Worm (Caenorhabditis elegans) whole organism, L4 larva: Measurements from ENCODE around the gene C16C8.10.

Experiments used
- D1046.2 ChIP-seq: fragments of 200-800 bp; sonication (Bioruptor generic); IDR thresholded peaks from 2 replicates; pipeline ENCODE4 v1.3.6; 2022; ENCODE audit warnings: missing genetic modification characterization, missing compliant biosample characterization
- F26F4.8 ChIP-seq: fragments of 200-800 bp; sonication (Bioruptor generic); conservative IDR thresholded peaks from 2 replicates; pipeline ENCODE4 v1.3.6; 2022; ENCODE audit warnings: missing genetic modification characterization, missing compliant biosample characterization
- F44E2.7 ChIP-seq: fragments of 200-800 bp; sonication (Bioruptor generic); IDR thresholded peaks from 2 replicates; pipeline ENCODE4 v2.1.2; 2022; ENCODE audit warnings: missing genetic modification characterization, missing compliant biosample characterization
- F49E8.2 ChIP-seq: sonication (generic microtip); optimal IDR thresholded peaks from 2 replicates; lab custom pipeline; 2016; ENCODE audit warnings: missing compliant biosample characterization, mild to moderate bottlenecking, missing genetic modification characterization, borderline replicate concordance
- T20F7.1 ChIP-seq: fragments of 200-800 bp; sonication (Bioruptor generic); optimal IDR thresholded peaks from 2 replicates; lab custom pipeline; 2018; ENCODE audit warnings: mild to moderate bottlenecking, missing genetic modification characterization, missing compliant biosample characterization
- T26A8.4 ChIP-seq: fragments of 200-800 bp; sonication (Bioruptor generic); IDR thresholded peaks from 2 replicates; pipeline ENCODE4 v1.3.6; 2022; ENCODE audit warnings: missing genetic modification characterization, missing compliant biosample characterization
- aly-2 ChIP-seq: sonication (generic microtip); optimal IDR thresholded peaks from 2 replicates; lab custom pipeline; 2018; ENCODE audit warnings: missing biosample characterization, missing genetic modification characterization
- ama-1 ChIP-seq: fragments of 150-350 bp; optimal IDR thresholded peaks from 2 replicates; lab custom pipeline; 2014; ENCODE audit warnings: inconsistent platforms, mixed read lengths
- arid-1 ChIP-seq: fragments of 200-800 bp; sonication (Bioruptor generic); conservative IDR thresholded peaks from 2 replicates; pipeline ENCODE4 v1.3.6; 2022; ENCODE audit warnings: missing genetic modification reagents, missing genetic modification characterization, missing compliant biosample characterization
- attf-4 ChIP-seq: sonication (generic microtip); optimal IDR thresholded peaks from 3 replicates; lab custom pipeline; 2017; ENCODE audit warnings: missing biosample characterization, missing genetic modification characterization
- ceh-32 ChIP-seq: sonication (generic microtip); optimal IDR thresholded peaks from 2 replicates; lab custom pipeline; 2016; ENCODE audit warnings: mild to moderate bottlenecking, missing genetic modification characterization, missing compliant biosample characterization; ENCODE audit not compliant: poor library complexity
- ceh-44 ChIP-seq: fragments of 200-800 bp; sonication (Bioruptor generic); IDR thresholded peaks from 2 replicates; pipeline ENCODE4 v1.3.6; 2022; ENCODE audit warnings: missing genetic modification reagents, missing genetic modification characterization, missing compliant biosample characterization
- cey-2 ChIP-seq: sonication (generic microtip); optimal IDR thresholded peaks from 3 replicates; lab custom pipeline; 2017; ENCODE audit warnings: missing genetic modification characterization, mild to moderate bottlenecking, missing compliant biosample characterization, antibody characterized with exemption, borderline replicate concordance; ENCODE audit not compliant: insufficient read depth
- daf-12 ChIP-seq: fragments of 150-350 bp; optimal IDR thresholded peaks from 2 replicates; lab custom pipeline; 2014; ENCODE audit warnings: missing biosample characterization, missing genetic modification reagents, missing genetic modification characterization
- daf-8 ChIP-seq: fragments of 200-800 bp; sonication (Bioruptor generic); IDR thresholded peaks from 2 replicates; pipeline ENCODE4 v1.3.6; 2022; ENCODE audit warnings: missing genetic modification characterization, missing compliant biosample characterization
- dmd-6 ChIP-seq: fragments of 200-800 bp; sonication (Bioruptor generic); IDR thresholded peaks from 2 replicates; pipeline ENCODE4 v1.3.6; 2022; ENCODE audit warnings: missing genetic modification reagents, missing genetic modification characterization, missing compliant biosample characterization
- fos-1 ChIP-seq: fragments of 150-350 bp; optimal IDR thresholded peaks from 2 replicates; lab custom pipeline; 2014; ENCODE audit warnings: missing biosample characterization, missing genetic modification characterization
- gei-8 ChIP-seq: fragments of 200-800 bp; sonication (Bioruptor generic); optimal IDR thresholded peaks from 2 replicates; lab custom pipeline; 2018; ENCODE audit warnings: mild to moderate bottlenecking, missing genetic modification characterization, missing compliant biosample characterization
- hif-1 ChIP-seq, 2 experiments: sonication (generic microtip); optimal IDR thresholded peaks; 2 replicates each; lab custom pipeline; 2016 to 2017; ENCODE audit warnings: missing compliant biosample characterization in 2 of 2, missing genetic modification characterization in 2 of 2, missing genetic modification reagents in 2 of 2, missing genotype in 2 of 2, mild to moderate bottlenecking in 1 of 2
- hlh-11 ChIP-seq: fragments of 200-800 bp; sonication (Bioruptor generic); optimal IDR thresholded peaks from 2 replicates; lab custom pipeline; 2018; ENCODE audit warnings: mild to moderate bottlenecking, missing genetic modification characterization, missing compliant biosample characterization
- hlh-30 ChIP-seq: sonication (generic microtip); optimal IDR thresholded peaks from 2 replicates; lab custom pipeline; 2017; ENCODE audit warnings: antibody characterized with exemption, mild to moderate bottlenecking, missing genetic modification characterization, missing compliant biosample characterization; ENCODE audit not compliant: insufficient read depth
- lim-7 ChIP-seq: fragments of 200-800 bp; sonication (Bioruptor generic); IDR thresholded peaks from 2 replicates; pipeline ENCODE4 v1.3.6; 2022; ENCODE audit warnings: missing genetic modification characterization, missing compliant biosample characterization
- lin-13 ChIP-seq: fragments of 150-350 bp; optimal IDR thresholded peaks from 2 replicates; lab custom pipeline; 2014; ENCODE audit warnings: missing biosample characterization, missing genetic modification reagents, missing genetic modification characterization
- lin-15B ChIP-seq: fragments of 150-350 bp; sonication (generic microtip); optimal IDR thresholded peaks from 3 replicates; lab custom pipeline; 2014; ENCODE audit warnings: missing biosample characterization, missing genetic modification characterization
- lin-38 ChIP-seq: fragments of 200-800 bp; sonication (Bioruptor generic); IDR thresholded peaks from 2 replicates; pipeline ENCODE4 v1.3.6; 2022; ENCODE audit warnings: missing genetic modification reagents, missing genetic modification characterization, missing compliant biosample characterization
- mdl-1 ChIP-seq, 2 experiments: fragments of 150-350 bp in 1 of 2; sonication (generic microtip) in 1 of 2; optimal IDR thresholded peaks; 2 replicates each; lab custom pipeline; 2014 to 2017; ENCODE audit warnings: missing biosample characterization in 2 of 2, missing genetic modification characterization in 2 of 2
- mdt-29 ChIP-seq: fragments of 200-800 bp; sonication (Bioruptor generic); IDR thresholded peaks from 2 replicates; pipeline ENCODE4 v1.3.6; 2022; ENCODE audit warnings: missing genetic modification reagents, missing genetic modification characterization, missing compliant biosample characterization
- mep-1 ChIP-seq: fragments of 150-350 bp; sonication (generic microtip); optimal IDR thresholded peaks from 3 replicates; lab custom pipeline; 2014; ENCODE audit warnings: missing biosample characterization, missing genetic modification characterization
- nhr-10 ChIP-seq: fragments of 150-350 bp; optimal IDR thresholded peaks from 2 replicates; lab custom pipeline; 2014; ENCODE audit warnings: missing biosample characterization, missing genetic modification characterization
- nhr-111 ChIP-seq: fragments of 200-800 bp; sonication (Bioruptor generic); optimal IDR thresholded peaks from 2 replicates; lab custom pipeline; 2018; ENCODE audit warnings: mild to moderate bottlenecking, missing genetic modification characterization, missing compliant biosample characterization
- nhr-237 ChIP-seq: sonication (generic microtip); optimal IDR thresholded peaks from 2 replicates; lab custom pipeline; 2017; ENCODE audit warnings: missing biosample characterization, missing genetic modification characterization
- nhr-25 ChIP-seq: sonication (generic microtip); optimal IDR thresholded peaks from 2 replicates; lab custom pipeline; 2017; ENCODE audit warnings: missing genetic modification characterization, mild to moderate bottlenecking, missing compliant biosample characterization, antibody characterized with exemption, moderate library complexity, borderline replicate concordance; ENCODE audit not compliant: insufficient read depth
- nhr-41 ChIP-seq: fragments of 200-800 bp; sonication (Bioruptor generic); IDR thresholded peaks from 2 replicates; pipeline ENCODE4 v1.3.6; 2022; ENCODE audit warnings: missing genetic modification reagents, missing genetic modification characterization, missing compliant biosample characterization
- nhr-42 ChIP-seq: fragments of 200-800 bp; sonication (Bioruptor generic); IDR thresholded peaks from 2 replicates; pipeline ENCODE4 v1.3.6; 2022; ENCODE audit warnings: missing genetic modification characterization, missing compliant biosample characterization
- nhr-48 ChIP-seq: sonication (generic microtip); optimal IDR thresholded peaks from 2 replicates; lab custom pipeline; 2016; ENCODE audit warnings: mild to moderate bottlenecking, missing genetic modification characterization, missing compliant biosample characterization
- nhr-6 ChIP-seq: fragments of 150-350 bp; optimal IDR thresholded peaks from 2 replicates; lab custom pipeline; 2014; ENCODE audit warnings: missing biosample characterization, missing genetic modification characterization
- nhr-77 ChIP-seq: fragments of 150-350 bp; optimal IDR thresholded peaks from 2 replicates; lab custom pipeline; 2014; ENCODE audit warnings: missing biosample characterization, missing genetic modification characterization
- rbr-2 ChIP-seq: sonication (generic microtip); optimal IDR thresholded peaks from 2 replicates; lab custom pipeline; 2016; ENCODE audit warnings: missing genotype, missing genetic modification characterization, missing compliant biosample characterization
- saeg-2 ChIP-seq: fragments of 200-800 bp; sonication (Bioruptor generic); IDR thresholded peaks from 2 replicates; pipeline ENCODE4 v1.3.6; 2022; ENCODE audit warnings: missing genetic modification reagents, missing genetic modification characterization, missing compliant biosample characterization
- sdz-12 ChIP-seq: fragments of 200-800 bp; sonication (Bioruptor generic); optimal IDR thresholded peaks from 2 replicates; lab custom pipeline; 2018; ENCODE audit warnings: mild to moderate bottlenecking, missing genetic modification characterization, missing compliant biosample characterization
- set-16 ChIP-seq: fragments of 200-800 bp; sonication (Bioruptor generic); IDR thresholded peaks from 2 replicates; pipeline ENCODE4 v1.3.6; 2022; ENCODE audit warnings: missing genetic modification reagents, missing genetic modification characterization, missing compliant biosample characterization
- skn-1 ChIP-seq: fragments of 150-350 bp; optimal IDR thresholded peaks from 2 replicates; lab custom pipeline; 2014; ENCODE audit warnings: missing biosample characterization, missing genetic modification characterization
- snpc-4 ChIP-seq: fragments of 150-350 bp; optimal IDR thresholded peaks from 2 replicates; lab custom pipeline; 2014; ENCODE audit warnings: missing biosample characterization, missing genetic modification characterization
- spr-3 ChIP-seq: fragments of 200-800 bp; sonication (Bioruptor generic); optimal IDR thresholded peaks from 2 replicates; lab custom pipeline; 2018; ENCODE audit warnings: mild to moderate bottlenecking, missing genetic modification characterization, missing compliant biosample characterization
- tra-1 ChIP-seq: fragments of 200-800 bp; sonication (Bioruptor generic); IDR thresholded peaks from 2 replicates; pipeline ENCODE4 v1.3.6; 2022; ENCODE audit warnings: missing genetic modification reagents, missing genetic modification characterization, missing compliant biosample characterization
- unc-39 ChIP-seq: sonication (generic microtip); optimal IDR thresholded peaks from 2 replicates; lab custom pipeline; 2017; ENCODE audit warnings: missing biosample characterization, missing genetic modification characterization
- zag-1 ChIP-seq: fragments of 150-350 bp; optimal IDR thresholded peaks from 2 replicates; lab custom pipeline; 2014; ENCODE audit warnings: missing biosample characterization, missing genetic modification characterization
- zfp-3 ChIP-seq: fragments of 200-800 bp; sonication (Bioruptor generic); conservative IDR thresholded peaks from 2 replicates; pipeline ENCODE4 v1.3.6; 2022; ENCODE audit warnings: missing genetic modification reagents, missing genetic modification characterization, missing compliant biosample characterization
- zip-11 ChIP-seq: fragments of 200-800 bp; sonication (Bioruptor generic); IDR thresholded peaks from 2 replicates; pipeline ENCODE4 v1.3.6; 2022; ENCODE audit warnings: missing genetic modification characterization, missing compliant biosample characterization
- zip-2 ChIP-seq: fragments of 150-350 bp; optimal IDR thresholded peaks from 2 replicates; lab custom pipeline; 2014; ENCODE audit warnings: missing biosample characterization, missing genetic modification characterization
- ztf-7 ChIP-seq: fragments of 150-350 bp; optimal IDR thresholded peaks from 2 replicates; lab custom pipeline; 2014; ENCODE audit warnings: missing biosample characterization, missing genetic modification characterization

C16C8.10 gene

DNA sequence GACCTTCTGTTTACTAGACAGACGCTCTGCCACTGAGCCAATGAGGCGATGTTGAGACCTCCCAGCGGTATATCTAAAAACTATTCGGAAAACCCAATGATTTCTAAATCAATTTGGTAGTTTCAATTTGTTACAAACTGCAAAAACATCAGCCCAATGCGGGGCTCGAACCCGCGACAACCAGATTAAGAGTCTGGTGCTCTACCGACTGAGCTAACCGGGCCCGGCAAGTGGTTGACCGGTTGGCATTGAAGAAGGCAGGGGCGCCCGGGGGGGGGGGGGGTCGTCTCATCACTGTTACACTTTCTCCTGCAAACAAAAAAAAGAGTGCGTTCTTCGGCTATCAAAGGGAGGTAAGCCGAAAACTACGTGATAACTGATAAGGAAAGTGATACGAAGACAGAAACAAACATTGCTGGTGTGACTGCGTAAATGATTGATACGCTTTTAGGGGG lies 25.2 kb downstream of the C16C8.10 start (continued):
- TF ChIP-seq spr-3 (GFP tag; lab: Kevin White, UChicago) (peak; percentile 62), nhr-237 (tag; lab: Kevin White, UChicago) (no peak), tra-1 (peak; percentile 90), unc-39 (tag; lab: Kevin White, UChicago) (no peak), hlh-11 (tag; lab: Kevin White, UChicago) (peak; percentile 81), fos-1 (tag; lab: Kevin White, UChicago) (no peak), nhr-111 (GFP tag; lab: Kevin White, UChicago) (no peak), zfp-3 (GFP tag; lab: Robert Waterston, UW) (peak; percentile 73; the same call in 1 of the 2 replicates), nhr-10 (tag; lab: Kevin White, UChicago) (no peak), ceh-44 (GFP tag; lab: Robert Waterston, UW) (peak; percentile 54; the same call in 1 of the 2 replicates), sdz-12 (GFP tag; lab: Kevin White, UChicago) (peak; percentile 40), lin-38 (peak; percentile 81), mep-1 (tag; lab: Kevin White, UChicago) (peak; percentile 56), arid-1 (GFP tag; lab: Robert Waterston, UW) (no peak), zip-11 (GFP tag; lab: Robert Waterston, UW) (no peak), mdt-29 (GFP tag; lab: Robert Waterston, UW) (peak; percentile 86), nhr-77 (tag; lab: Kevin White, UChicago) (no peak), cey-2 (tag; lab: Kevin White, UChicago) (no peak), D1046.2 (GFP tag; lab: Robert Waterston, UW) (peak; percentile 77; the same call in 1 of the 2 replicates), F49E8.2 (tag; lab: Kevin White, UChicago) (peak; percentile 8), daf-8 (GFP tag; lab: Robert Waterston, UW) (no peak), lim-7 (GFP tag; lab: Robert Waterston, UW) (peak; percentile 72; the same call in 1 of the 2 replicates), attf-4 (tag; lab: Kevin White, UChicago) (no peak), T20F7.1 (GFP tag; lab: Kevin White, UChicago) (no peak), zip-2 (tag; lab: Kevin White, UChicago) (no peak), zag-1 (tag; lab: Kevin White, UChicago) (no peak), aly-2 (tag; lab: Kevin White, UChicago) (no peak), ama-1 (lab: Kevin White, UChicago) (no peak), dmd-6 (GFP tag; lab: Robert Waterston, UW) (peak; percentile 81), F44E2.7 (GFP tag; lab: Robert Waterston, UW) (peak; percentile 77; the same call in 1 of the 2 replicates), T26A8.4 (peak; percentile 74), lin-13 (peak; percentile 58), rbr-2 (peak; percentile 48), hif-1 (tag; optimal IDR thresholded peaks at IDR 0.05; lab: Kevin White, UChicago) (peak in 1 of 2 experiments; percentile 52), nhr-42 (GFP tag; lab: Robert Waterston, UW) (no peak), snpc-4 (tag; lab: Kevin White, UChicago) (no peak), ztf-7 (tag; lab: Kevin White, UChicago) (no peak), nhr-48 (tag; lab: Kevin White, UChicago) (peak; percentile 4), F26F4.8 (peak; percentile 81), hlh-30 (tag; lab: Kevin White, UChicago) (peak; percentile 30), nhr-25 (tag; lab: Kevin White, UChicago) (no peak), mdl-1 (tag; optimal IDR thresholded peaks at IDR 0.05; lab: Kevin White, UChicago) (no peak), gei-8 (GFP tag; lab: Kevin White, UChicago) (peak; percentile 91), skn-1 (no peak), lin-15B (tag; lab: Kevin White, UChicago) (no peak), saeg-2 (peak; percentile 53; the same call in 1 of the 2 replicates), nhr-6 (tag; lab: Kevin White, UChicago) (no peak), set-16 (GFP tag; lab: Robert Waterston, UW) (peak; percentile 95), daf-12 (no peak), nhr-41 (GFP tag; lab: Robert Waterston, UW) (0 out of 2 replicates have a peak, but pooled peaks have one; percentile 45), ceh-32 (tag; lab: Kevin White, UChicago) (no peak)
